Worm (Caenorhabditis elegans) whole organism, L1 larva: ENCODE measurements around the gene lin-48.

ENCODE experiments used
- C04F5.9 ChIP-seq: sonication (generic microtip); optimal IDR thresholded peaks from 2 replicates; lab custom pipeline; 2016; ENCODE audit warnings: missing genetic modification characterization, missing compliant biosample characterization
- alr-1 ChIP-seq: fragments of 200-800 bp; sonication (Bioruptor generic); optimal IDR thresholded peaks from 2 replicates; lab custom pipeline; 2018; ENCODE audit warnings: borderline replicate concordance, mild to moderate bottlenecking, missing genetic modification characterization, missing compliant biosample characterization
- aly-2 ChIP-seq: fragments of 150-350 bp; optimal IDR thresholded peaks from 2 replicates; lab custom pipeline; 2014; ENCODE audit warnings: missing biosample characterization, missing genetic modification characterization
- fkh-10 ChIP-seq: sonication (generic microtip); optimal IDR thresholded peaks from 2 replicates; lab custom pipeline; 2017; ENCODE audit warnings: missing biosample characterization, missing genetic modification reagents, missing genetic modification characterization
- grh-1 ChIP-seq: fragments of 200-800 bp; sonication (Bioruptor generic); IDR thresholded peaks from 2 replicates; pipeline ENCODE4 v1.3.6; 2022; ENCODE audit warnings: missing genetic modification reagents, missing genetic modification characterization, missing compliant biosample characterization
- hlh-17 ChIP-seq: fragments of 200-800 bp; sonication (Bioruptor generic); optimal IDR thresholded peaks from 2 replicates; lab custom pipeline; 2018; ENCODE audit warnings: missing genetic modification characterization, mild to moderate bottlenecking, missing compliant biosample characterization, moderate library complexity, borderline replicate concordance
- jun-1 ChIP-seq: fragments of 150-350 bp; optimal IDR thresholded peaks from 2 replicates; lab custom pipeline; 2014; ENCODE audit warnings: missing biosample characterization, missing genetic modification reagents, missing genetic modification characterization
- lin-13 ChIP-seq: fragments of 150-350 bp; optimal IDR thresholded peaks from 2 replicates; lab custom pipeline; 2014; ENCODE audit warnings: missing biosample characterization, missing genetic modification reagents, missing genetic modification characterization
- lin-35 ChIP-seq, 2 experiments: fragments of 150-350 bp; optimal IDR thresholded peaks; 2 replicates each; lab custom pipeline; 2014; ENCODE audit warnings: missing biosample characterization in 2 of 2, missing genetic modification characterization in 2 of 2, missing genetic modification reagents in 2 of 2
- mdl-1 ChIP-seq, 2 experiments: fragments of 150-350 bp; optimal IDR thresholded peaks; 2 replicates each; lab custom pipeline; 2014 to 2017; ENCODE audit warnings: missing biosample characterization in 2 of 2, missing genetic modification characterization in 2 of 2, inconsistent platforms in 1 of 2
- mep-1 ChIP-seq: fragments of 150-350 bp; optimal IDR thresholded peaks from 2 replicates; lab custom pipeline; 2014; ENCODE audit warnings: missing biosample characterization, missing genetic modification characterization
- snpc-4 ChIP-seq: fragments of 150-350 bp; optimal IDR thresholded peaks from 2 replicates; lab custom pipeline; 2014; ENCODE audit warnings: missing biosample characterization, missing genetic modification characterization
- unc-62 ChIP-seq: fragments of 150-350 bp; optimal IDR thresholded peaks from 2 replicates; lab custom pipeline; 2014; ENCODE audit warnings: missing biosample characterization, missing genetic modification reagents, missing genetic modification characterization

- TF ChIP-seq hlh-17 (no peak), C04F5.9 (tag; lab: Kevin White, UChicago) (no peak), fkh-10 (GFP tag; lab: Kevin White, UChicago) (no peak), lin-13 (GFP tag; lab: Kevin White, UChicago) (no peak), snpc-4 (tag; lab: Kevin White, UChicago) (no peak), aly-2 (tag; lab: Kevin White, UChicago) (no peak), jun-1 (tag; lab: Kevin White, UChicago) (no peak), alr-1 (tag; lab: Kevin White, UChicago) (no peak), mdl-1 (tag; optimal IDR thresholded peaks at IDR 0.05; lab: Kevin White, UChicago) (no peak), mep-1 (no peak), lin-35 (GFP tag; optimal IDR thresholded peaks at IDR 0.05; lab: Kevin White, UChicago) (no peak), grh-1 (no peak), unc-62 (GFP tag; lab: Kevin White, UChicago) (no peak)
Observed at ce11 chrIII:3723726-3724125, 21.5 kb upstream of the lin-48 start.
